Worm (Caenorhabditis elegans): ENCODE data around the gene H20J04.7.
A peak's percentile ranks its signal among the peaks of the same experiment; 100 is the strongest.

The H20J04.7 gene

DNA sequence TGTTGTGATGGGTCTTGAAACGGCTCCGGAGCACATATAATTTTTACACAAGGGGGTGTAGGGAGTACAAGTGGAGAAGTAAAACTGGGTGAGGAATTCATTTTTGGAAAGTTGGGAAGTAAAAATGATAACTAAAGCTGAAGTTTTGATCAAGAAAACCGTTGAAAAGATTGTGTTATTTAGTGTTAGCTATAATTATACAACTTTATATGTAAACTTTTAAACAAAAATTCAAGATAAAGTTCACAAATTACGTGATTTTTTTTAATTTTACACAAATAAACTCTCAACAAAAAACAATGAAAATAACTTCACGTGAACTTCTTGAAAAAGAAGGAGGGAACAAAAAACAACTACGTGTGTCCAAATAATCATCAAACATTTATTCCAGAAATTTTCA, at the start of gene H20J04.7, which contains the start of gene H20J04.1:
Gene H20J04.7, minus strand, starts transcription at position 101 of the 400 bp plus-strand sequence.
Gene H20J04.1, plus strand, starts transcription at position 397 of the 400 bp plus-strand sequence.
- TF ChIP-seq nhr-90 (tag; optimal IDR thresholded peaks at IDR 0.05; ENCODE audit: poor library complexity), result no peak

DNA sequence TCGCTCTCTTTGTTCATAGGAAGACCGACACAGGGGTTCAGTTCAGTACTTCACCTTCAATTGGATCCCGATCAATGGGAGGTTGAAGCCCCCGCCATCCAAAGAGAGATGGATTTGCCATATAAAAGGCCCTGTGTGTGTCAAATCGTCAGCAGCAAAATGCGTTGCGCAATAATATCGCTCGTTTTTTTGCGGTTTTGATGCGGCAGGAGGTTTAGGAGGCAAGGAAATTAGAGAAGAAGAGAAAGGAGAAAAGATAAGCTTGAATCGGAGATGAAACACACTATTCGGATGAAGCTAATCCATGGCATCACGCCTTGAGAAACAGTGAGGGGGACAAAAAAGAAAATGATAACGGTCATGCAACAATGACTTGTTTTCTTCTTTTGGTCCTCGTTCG, 39.3 kb upstream of the H20J04.7 start:
- TF ChIP-seq C04F5.9 (tag; optimal IDR thresholded peaks at IDR 0.05), result no peak
- TF ChIP-seq mab-9 (GFP tag; IDR thresholded peaks at IDR 0.05), result no peak
- no peak for TF ChIP-seq fkh-10 (GFP tag; optimal IDR thresholded peaks at IDR 0.05)
- peak; percentile 48 for TF ChIP-seq blmp-1 (tag; optimal IDR thresholded peaks at IDR 0.05)
- TF ChIP-seq ceh-63 (GFP tag; optimal IDR thresholded peaks at IDR 0.05), result no peak

ce11 chrII:4392526-4393057, 37.5 kb upstream of the H20J04.7 start, which contains the start of gene mlt-7:
mlt-7 (plus strand) TSS chrII:4393007.
- TF ChIP-seq lin-14 (GFP tag; optimal IDR thresholded peaks at IDR 0.05), result peak; percentile 33
- TF ChIP-seq sptf-1 (tag; optimal IDR thresholded peaks at IDR 0.05), result no peak
- no peak for TF ChIP-seq unc-98 (GFP tag; IDR thresholded peaks at IDR 0.05)
- no peak for TF ChIP-seq ztf-4 (tag; optimal IDR thresholded peaks at IDR 0.05)
- no peak for TF ChIP-seq aly-2 (tag; optimal IDR thresholded peaks at IDR 0.05)
- no peak for TF ChIP-seq fkh-8 (tag; optimal IDR thresholded peaks at IDR 0.05)
- TF ChIP-seq nhr-71 (tag; optimal IDR thresholded peaks at IDR 0.05), result no peak
- no peak for TF ChIP-seq lin-39 (tag; optimal IDR thresholded peaks at IDR 0.05)
- TF ChIP-seq nhr-84 (tag; optimal IDR thresholded peaks at IDR 0.05), result no peak
- TF ChIP-seq tlp-1 (tag; optimal IDR thresholded peaks at IDR 0.05), result no peak
- TF ChIP-seq lin-35 (GFP tag; optimal IDR thresholded peaks at IDR 0.05), result peak in 1 of 2 experiments; percentile 18
- TF ChIP-seq ama-1 (optimal IDR thresholded peaks at IDR 0.05), result no peak
- TF ChIP-seq pax-3 (tag; optimal IDR thresholded peaks at IDR 0.05), result no peak
- no peak for TF ChIP-seq unc-130 (tag; optimal IDR thresholded peaks at IDR 0.05)
- no peak for TF ChIP-seq mab-9 (GFP tag; IDR thresholded peaks at IDR 0.05)
- no peak for TF ChIP-seq nhr-28 (tag; optimal IDR thresholded peaks at IDR 0.05)
- no peak for TF ChIP-seq ceh-63 (GFP tag; optimal IDR thresholded peaks at IDR 0.05)
- TF ChIP-seq nhr-85 (tag), result peak; percentile 66
- peak in 3 of 6 experiments; percentile 8 to 14 (median 10) for TF ChIP-seq elt-3 (tag; optimal IDR thresholded peaks at IDR 0.05)
- no peak for TF ChIP-seq zag-1 (tag; optimal IDR thresholded peaks at IDR 0.05)
- peak in 1 of 3 experiments; percentile 12 for TF ChIP-seq dpl-1 (GFP tag; optimal IDR thresholded peaks at IDR 0.05)
- peak in 1 of 2 experiments; percentile 25 for TF ChIP-seq lsy-2 (tag; optimal IDR thresholded peaks at IDR 0.05)
- TF ChIP-seq hlh-17 (GFP tag; optimal IDR thresholded peaks at IDR 0.05; ENCODE audit: borderline replicate concordance), result no peak
- peak; percentile 45 for TF ChIP-seq blmp-1 (tag; optimal IDR thresholded peaks at IDR 0.05)
- no peak for TF ChIP-seq grh-1 (GFP tag; IDR thresholded peaks at IDR 0.05)
- no peak for TF ChIP-seq mep-1 (tag; optimal IDR thresholded peaks at IDR 0.05)
- no peak for TF ChIP-seq nhr-90 (tag; optimal IDR thresholded peaks at IDR 0.05; ENCODE audit: poor library complexity)
- no peak for TF ChIP-seq snu-23 (GFP tag; optimal IDR thresholded peaks at IDR 0.05)
- TF ChIP-seq aha-1 (tag; optimal IDR thresholded peaks at IDR 0.05), result no peak
- no peak for TF ChIP-seq hpl-2 (GFP tag; optimal IDR thresholded peaks at IDR 0.05)
- TF ChIP-seq fkh-10 (GFP tag; optimal IDR thresholded peaks at IDR 0.05), result no peak
- TF ChIP-seq fos-1 (tag; optimal IDR thresholded peaks at IDR 0.05), result no peak

DNA sequence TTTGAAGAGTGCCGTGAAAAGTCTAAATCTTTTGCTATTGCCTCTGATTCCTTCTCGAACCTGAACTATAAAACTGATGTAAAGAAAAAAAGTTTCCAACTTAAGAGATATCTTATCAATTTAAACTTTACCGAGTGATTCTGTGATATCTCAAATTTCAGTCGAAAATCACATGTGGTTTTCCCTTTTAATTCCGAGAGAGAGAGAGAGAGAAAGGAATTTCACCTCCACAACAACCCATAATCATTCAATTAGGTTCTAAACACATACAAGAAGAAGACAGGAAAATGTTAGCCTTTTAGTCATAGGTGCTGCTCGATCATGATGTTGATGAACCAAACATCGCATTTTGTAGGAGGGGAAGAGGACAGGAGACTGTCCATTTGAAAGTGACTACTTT, 36.0 kb upstream of the H20J04.7 start:
- no peak for TF ChIP-seq F16B12.6 (tag; optimal IDR thresholded peaks at IDR 0.05)
- no peak for TF ChIP-seq pax-3 (tag; optimal IDR thresholded peaks at IDR 0.05)
- TF ChIP-seq zag-1 (tag; optimal IDR thresholded peaks at IDR 0.05), result no peak
- peak; percentile 39 for TF ChIP-seq nhr-71 (tag; optimal IDR thresholded peaks at IDR 0.05)
- TF ChIP-seq lin-35 (GFP tag; optimal IDR thresholded peaks at IDR 0.05), result peak in 1 of 2 experiments; percentile 5
- TF ChIP-seq fkh-8 (tag; optimal IDR thresholded peaks at IDR 0.05), result no peak
- TF ChIP-seq nhr-47 (tag; optimal IDR thresholded peaks at IDR 0.05), result no peak
- no peak for TF ChIP-seq nhr-90 (tag; optimal IDR thresholded peaks at IDR 0.05; ENCODE audit: poor library complexity)
- TF ChIP-seq grh-1 (GFP tag; IDR thresholded peaks at IDR 0.05), result no peak
- peak; percentile 52 for TF ChIP-seq lin-14 (GFP tag; optimal IDR thresholded peaks at IDR 0.05)
- TF ChIP-seq aha-1 (tag; optimal IDR thresholded peaks at IDR 0.05), result no peak
- peak; percentile 74 for TF ChIP-seq blmp-1 (tag; optimal IDR thresholded peaks at IDR 0.05)
- no peak for TF ChIP-seq hpl-2 (GFP tag; optimal IDR thresholded peaks at IDR 0.05)
- TF ChIP-seq alr-1 (tag; optimal IDR thresholded peaks at IDR 0.05; ENCODE audit: borderline replicate concordance), result no peak
- TF ChIP-seq snu-23 (GFP tag; optimal IDR thresholded peaks at IDR 0.05), result peak; percentile 39
- TF ChIP-seq nhr-20 (tag; optimal IDR thresholded peaks at IDR 0.05), result peak; percentile 26
- TF ChIP-seq ceh-90 (tag; optimal IDR thresholded peaks at IDR 0.05), result no peak
- TF ChIP-seq irx-1 (tag; optimal IDR thresholded peaks at IDR 0.05), result no peak
- peak in 5 of 6 experiments; percentile 5 to 90 (median 76) for TF ChIP-seq elt-3 (tag; optimal IDR thresholded peaks at IDR 0.05)
- TF ChIP-seq nhr-85 (tag), result peak; percentile 86
